Worm (Caenorhabditis elegans) whole organism, midembryonic: Measurements from ENCODE around the gene lmp-1.

Experiments used
- T22C8.4 ChIP-seq: fragments of 200-800 bp; sonication (Bioruptor generic); IDR thresholded peaks from 2 replicates; pipeline ENCODE4 v1.3.6; 2022; ENCODE audit warnings: missing genetic modification characterization, missing compliant biosample characterization
- cog-1 ChIP-seq: sonication (generic microtip); optimal IDR thresholded peaks from 2 replicates; lab custom pipeline; 2016; ENCODE audit warnings: missing genetic modification characterization, missing compliant biosample characterization
- flt-1 ChIP-seq: fragments of 200-800 bp; sonication (Bioruptor generic); IDR thresholded peaks from 2 replicates; pipeline ENCODE4 v1.3.6; 2022; ENCODE audit warnings: missing genetic modification characterization, missing compliant biosample characterization
- tab-1 ChIP-seq: fragments of 200-800 bp; sonication (Bioruptor generic); IDR thresholded peaks from 2 replicates; pipeline ENCODE4 v1.3.6; 2022; ENCODE audit warnings: missing genetic modification characterization, missing compliant biosample characterization
- ztf-23 ChIP-seq: fragments of 200-800 bp; sonication (Bioruptor generic); IDR thresholded peaks from 2 replicates; pipeline ENCODE4 v1.3.6; 2022; ENCODE audit warnings: missing genetic modification reagents, missing genetic modification characterization, missing compliant biosample characterization
- ztf-29 ChIP-seq: fragments of 200-800 bp; sonication (Bioruptor generic); IDR thresholded peaks from 2 replicates; pipeline ENCODE4 v1.3.6; 2022; ENCODE audit warnings: missing genetic modification reagents, missing genetic modification characterization, missing compliant biosample characterization

DNA sequence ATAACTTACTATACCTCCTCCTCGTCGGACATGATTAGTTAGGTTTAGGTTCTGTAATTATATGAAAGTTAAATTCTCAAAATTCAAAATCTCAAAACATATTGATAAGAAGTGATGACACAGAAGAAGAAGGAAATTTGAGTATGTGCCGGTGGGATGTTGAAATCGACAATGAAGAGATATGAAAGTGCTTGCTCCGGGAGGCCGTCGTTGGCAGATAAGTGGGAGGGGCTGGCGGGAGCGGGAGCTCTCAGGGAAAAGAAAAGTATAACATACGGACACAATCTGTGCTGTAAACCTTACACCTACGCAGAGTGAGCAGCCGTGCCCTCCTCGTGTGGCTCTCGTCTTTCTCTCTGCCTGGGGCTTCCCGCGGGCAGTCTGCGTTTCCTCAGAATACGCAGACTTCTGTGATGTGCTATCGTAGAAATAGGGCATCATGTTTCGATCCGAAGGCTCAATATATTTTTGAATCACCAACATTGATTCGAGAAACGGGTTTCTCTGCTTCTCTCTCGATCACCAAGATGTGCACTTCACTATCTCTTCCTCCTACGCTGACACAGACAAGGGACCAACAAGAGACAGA is 32.8 kb upstream of the lmp-1 start, which contains the start of gene mup-2:
- TF ChIP-seq ztf-29 (GFP tag; lab: Robert Waterston, UW) (no peak), ztf-23 (GFP tag; lab: Robert Waterston, UW) (0 out of 2 replicates have a peak, but pooled peaks have one; percentile 30), flt-1 (GFP tag; lab: Robert Waterston, UW) (no peak), cog-1 (tag; lab: Kevin White, UChicago) (peak; percentile 61), tab-1 (no peak), T22C8.4 (no peak)
